Fruit fly (Drosophila melanogaster): Measurements from ENCODE around the gene Spn77Ba.
A peak's percentile ranks its signal among the peaks of the same experiment; 100 is the strongest.

Spn77Ba gene

dm6 chr3L:20316956-20317589 is at the start of gene Spn77Ba (continued):
- TF ChIP-seq CG14014 (GFP tag; IDR thresholded peaks at IDR 0.05) (no peak), NFAT (GFP tag; IDR thresholded peaks at IDR 0.05) (0 out of 2 replicates have a peak, but pooled peaks have one; percentile 13), CG6175 (GFP tag; IDR thresholded peaks at IDR 0.05) (peak; percentile 33; the same call in 1 of the 3 replicates), sug (tag; optimal IDR thresholded peaks at IDR 0.05) (peak; percentile 16), chinmo (GFP tag; IDR thresholded peaks at IDR 0.05; ENCODE audit: partially characterized antibody) (0 out of 4 replicates have a peak, but pooled peaks have one; percentile 50), CG10543 (GFP tag; optimal IDR thresholded peaks at IDR 0.05) (peak; percentile 6), gsb (GFP tag; IDR thresholded peaks at IDR 0.05) (0 out of 2 replicates have a peak, but pooled peaks have one; percentile 18), NC2β (GFP tag; optimal IDR thresholded peaks at IDR 0.05) (no peak)

- TF ChIP-seq Bdp1 (GFP tag; optimal IDR thresholded peaks at IDR 0.05) (no peak), CG3847 (GFP tag; IDR thresholded peaks at IDR 0.05) (no peak), CHES-1-like (GFP tag; optimal IDR thresholded peaks at IDR 0.05) (no peak), CG2678 (tag; optimal IDR thresholded peaks at IDR 0.05) (no peak), B-H2 (GFP tag; optimal IDR thresholded peaks at IDR 0.05) (no peak), CG13775 (GFP tag; optimal IDR thresholded peaks at IDR 0.05) (no peak), CG43689 (GFP tag; IDR thresholded peaks at IDR 0.05) (no peak), nom (GFP tag; optimal IDR thresholded peaks at IDR 0.05) (no peak), CG14441 (GFP tag; IDR thresholded peaks at IDR 0.05) (no peak), gsb-n (tag; optimal IDR thresholded peaks at IDR 0.05) (no peak), stc (GFP tag; IDR thresholded peaks at IDR 0.05) (no peak), CG5245 (GFP tag; optimal IDR thresholded peaks at IDR 0.05) (no peak), dmrt11E (tag; optimal IDR thresholded peaks at IDR 0.05) (no peak)
Measured at dm6 chr3L:20275235-20275634, 41.8 kb upstream of the Spn77Ba start, which contains the start of gene CG17122. Gene CG17122 (minus strand): TSS chr3L:20275335.

dm6 chr3L:20275886-20276285 is 41.1 kb upstream of the Spn77Ba start:
- TF ChIP-seq ken (GFP tag; IDR thresholded peaks at IDR 0.05) (peak; percentile 52; the same call in 1 of the 3 replicates), CG11085 (GFP tag; IDR thresholded peaks at IDR 0.05) (no peak), Rfx (GFP tag; IDR thresholded peaks at IDR 0.05) (no peak), CG6254 (GFP tag; optimal IDR thresholded peaks at IDR 0.05) (peak; percentile 2), D (optimal IDR thresholded peaks at IDR 0.05) (no peak), D (GFP tag; optimal IDR thresholded peaks at IDR 0.05) (peak; percentile 4), so (GFP tag; IDR thresholded peaks at IDR 0.05) (no peak), lab (GFP tag; optimal IDR thresholded peaks at IDR 0.05) (peak; percentile 49), zfh1 (GFP tag; IDR thresholded peaks at IDR 0.05) (0 out of 3 replicates have a peak, but pooled peaks have one; percentile 33), Lhr (GFP tag; optimal IDR thresholded peaks at IDR 0.05) (no peak), fd64A (GFP tag; optimal IDR thresholded peaks at IDR 0.05) (peak; percentile 25), CG3407 (GFP tag; optimal IDR thresholded peaks at IDR 0.05) (peak; percentile 51), CG17612 (GFP tag; IDR thresholded peaks at IDR 0.05) (no peak), CG6813 (GFP tag; optimal IDR thresholded peaks at IDR 0.05) (peak; percentile 18), Nf-YA (GFP tag; IDR thresholded peaks at IDR 0.05) (peak; percentile 52), HHEX (GFP tag; optimal IDR thresholded peaks at IDR 0.05) (peak; percentile 35), chif (GFP tag; optimal IDR thresholded peaks at IDR 0.05) (peak in 1 of 2 experiments; percentile 9), sim (GFP tag; IDR thresholded peaks at IDR 0.05) (0 out of 2 replicates have a peak, but pooled peaks have one; percentile 51), sr (GFP tag; IDR thresholded peaks at IDR 0.05) (0 out of 3 replicates have a peak, but pooled peaks have one; percentile 55), Awh (GFP tag; IDR thresholded peaks at IDR 0.05) (0 out of 2 replicates have a peak, but pooled peaks have one; percentile 24), gce (GFP tag; IDR thresholded peaks at IDR 0.05) (0 out of 3 replicates have a peak, but pooled peaks have one; percentile 47), ATbp (GFP tag; optimal IDR thresholded peaks at IDR 0.05) (peak; percentile 77), CG30020 (tag; optimal IDR thresholded peaks at IDR 0.05) (no peak), ara (GFP tag; IDR thresholded peaks at IDR 0.05) (peak; percentile 22; the same call in 1 of the 2 replicates), Xrp1 (GFP tag; IDR thresholded peaks at IDR 0.05) (peak; percentile 46), CG11696 (GFP tag; IDR thresholded peaks at IDR 0.05) (0 out of 2 replicates have a peak, but pooled peaks have one; percentile 17), MTF-1 (GFP tag; optimal IDR thresholded peaks at IDR 0.05; ENCODE audit: borderline replicate concordance) (peak; percentile 10)
